Fruit fly (Drosophila melanogaster): ENCODE data around the gene Srr.

Srr gene

DNA sequence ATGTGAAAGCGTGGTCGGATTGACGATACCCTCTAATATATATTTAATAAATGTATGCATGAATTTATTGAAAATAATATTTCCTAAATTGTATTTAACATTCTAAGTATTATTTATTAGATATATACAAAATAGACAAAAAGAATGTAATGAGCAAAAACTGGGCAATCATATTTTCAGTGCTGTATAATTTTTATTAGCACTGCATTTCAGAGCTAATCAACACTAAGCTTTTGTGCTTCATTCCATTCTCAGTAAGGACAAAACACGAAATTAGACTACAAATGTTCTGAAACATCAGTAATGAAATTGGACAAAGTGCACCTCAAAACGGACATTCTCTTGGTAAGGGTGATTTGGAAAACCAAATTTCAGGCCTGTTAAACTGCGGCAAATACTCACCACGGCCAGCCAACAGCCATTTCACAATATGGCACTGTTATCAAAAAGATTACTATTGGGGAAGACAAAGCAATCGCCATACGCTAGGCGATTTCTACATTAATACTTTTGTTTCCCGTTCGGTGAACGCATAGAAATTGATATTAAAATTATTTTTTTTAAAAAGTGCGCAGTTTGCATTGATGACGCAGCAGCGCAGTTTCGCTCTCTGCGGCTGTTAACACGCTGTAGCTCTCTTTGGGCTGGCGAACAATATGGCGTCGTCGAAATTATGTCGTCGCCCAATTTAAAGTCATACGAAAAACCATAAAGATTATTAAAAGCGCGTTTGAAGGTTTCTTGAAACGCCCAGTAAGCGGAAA lies 24.6 kb upstream of the Srr start (continued):
- TF ChIP-seq CG7368 (GFP tag; optimal IDR thresholded peaks at IDR 0.05) (peak; percentile 83), dac (GFP tag; optimal IDR thresholded peaks at IDR 0.05) (peak; percentile 72), CG11294 (GFP tag; IDR thresholded peaks at IDR 0.05) (peak; percentile 72), CG1621 (tag; optimal IDR thresholded peaks at IDR 0.05) (peak; percentile 74), CG15336 (GFP tag; IDR thresholded peaks at IDR 0.05) (peak; percentile 72), CG8119 (GFP tag; IDR thresholded peaks at IDR 0.05) (peak; percentile 79), Eip78C (GFP tag) (peak; percentile 95), Sox14 (GFP tag; optimal IDR thresholded peaks at IDR 0.05) (peak; percentile 78), Ets21C (GFP tag; optimal IDR thresholded peaks at IDR 0.05) (peak; percentile 68), CG6854 (GFP tag; optimal IDR thresholded peaks at IDR 0.05) (peak; percentile 52), CG31627 (GFP tag; optimal IDR thresholded peaks at IDR 0.05) (peak; percentile 77), CG6163 (GFP tag; IDR thresholded peaks at IDR 0.05) (peak; percentile 65; the same call in 2 of the 3 replicates), CG11762 (GFP tag; optimal IDR thresholded peaks at IDR 0.05; ENCODE audit: insufficient read depth) (peak; percentile 83), salr (GFP tag; optimal IDR thresholded peaks at IDR 0.05) (peak; percentile 58 to 89), Hr4 (GFP tag; optimal IDR thresholded peaks at IDR 0.05) (peak; percentile 77), eg (GFP tag; IDR thresholded peaks at IDR 0.05) (peak; percentile 71; the same call in 2 of the 3 replicates), fd59A (GFP tag; optimal IDR thresholded peaks at IDR 0.05) (peak; percentile 75), svp (GFP tag) (peak; percentile 71), topi (GFP tag; optimal IDR thresholded peaks at IDR 0.05) (peak; percentile 72), OdsH (GFP tag; optimal IDR thresholded peaks at IDR 0.05) (peak; percentile 90), Eip75B (GFP tag; optimal IDR thresholded peaks at IDR 0.05) (peak; percentile 73), net (GFP tag; optimal IDR thresholded peaks at IDR 0.05) (peak; percentile 87), CG16779 (tag; optimal IDR thresholded peaks at IDR 0.05) (peak; percentile 83), CG8319 (GFP tag; optimal IDR thresholded peaks at IDR 0.05) (peak; percentile 75), esn (GFP tag; optimal IDR thresholded peaks at IDR 0.05) (peak; percentile 86), fd85E (GFP tag; optimal IDR thresholded peaks at IDR 0.05) (no peak), CG10631 (GFP tag; optimal IDR thresholded peaks at IDR 0.05) (peak; percentile 85)

DNA sequence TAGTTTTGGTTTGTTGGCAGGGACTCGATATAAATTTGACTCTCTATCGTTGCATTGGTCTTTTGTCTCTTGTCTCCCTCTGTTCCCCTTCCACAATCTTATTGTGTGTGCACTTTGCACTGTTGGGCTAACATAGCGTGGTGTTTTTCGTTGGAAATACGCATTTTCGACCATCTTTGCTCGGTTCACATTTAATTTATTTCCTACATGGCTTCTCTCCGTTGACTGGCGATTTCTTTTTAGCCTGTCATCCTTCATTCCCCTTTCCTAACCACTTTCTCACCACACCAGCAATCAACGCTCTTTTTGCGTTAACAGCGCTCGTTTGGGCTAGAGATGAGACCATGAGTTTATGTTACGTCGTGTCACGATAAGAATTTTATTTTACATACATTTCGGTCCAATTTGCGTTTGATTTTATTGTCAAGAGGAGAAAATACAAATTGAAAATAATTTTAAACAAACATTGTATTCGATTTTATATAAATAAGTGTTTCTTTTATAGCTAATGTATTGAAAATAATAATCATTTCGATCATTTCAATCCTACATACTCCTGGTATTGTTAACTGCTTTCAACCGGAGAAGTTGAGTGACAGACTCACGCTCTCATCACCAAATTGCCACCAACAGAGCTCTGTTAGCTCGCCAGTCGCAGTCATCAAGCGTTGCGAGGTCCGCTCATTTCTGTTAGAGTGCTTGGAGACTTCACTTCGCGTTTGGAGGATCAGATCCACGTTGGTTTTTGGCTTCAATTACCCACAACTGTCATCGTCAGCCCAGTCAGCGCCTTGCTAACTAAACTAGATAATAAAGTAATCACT lies 23.8 kb upstream of the Srr start:
- TF ChIP-seq CG11294 (GFP tag; IDR thresholded peaks at IDR 0.05): peak; percentile 8; the same call in 1 of the 2 replicates
- peak; percentile 97 for TF ChIP-seq Eip78C (GFP tag)
- peak; percentile 76 for TF ChIP-seq vri (GFP tag; optimal IDR thresholded peaks at IDR 0.05)
- peak; percentile 80 for TF ChIP-seq Sox14 (GFP tag; optimal IDR thresholded peaks at IDR 0.05)
- TF ChIP-seq CG31627 (GFP tag; optimal IDR thresholded peaks at IDR 0.05): peak; percentile 73
- peak; percentile 56 for TF ChIP-seq fkh (GFP tag; optimal IDR thresholded peaks at IDR 0.05)
- TF ChIP-seq CG9139 (GFP tag; optimal IDR thresholded peaks at IDR 0.05): peak; percentile 55
- TF ChIP-seq acj6 (GFP tag; optimal IDR thresholded peaks at IDR 0.05): peak; percentile 81
- peak; percentile 67 for TF ChIP-seq CG8632 (GFP tag; optimal IDR thresholded peaks at IDR 0.05)
- TF ChIP-seq Hr38 (GFP tag; optimal IDR thresholded peaks at IDR 0.05): no peak
- TF ChIP-seq CG10669 (GFP tag; optimal IDR thresholded peaks at IDR 0.05): peak; percentile 82
- TF ChIP-seq CG34406 (GFP tag; optimal IDR thresholded peaks at IDR 0.05): peak; percentile 81
- peak; percentile 75 for TF ChIP-seq Blimp-1 (GFP tag; optimal IDR thresholded peaks at IDR 0.05)
- TF ChIP-seq CG11902 (GFP tag; optimal IDR thresholded peaks at IDR 0.05): no peak
- TF ChIP-seq dac (GFP tag; optimal IDR thresholded peaks at IDR 0.05): peak; percentile 33
- peak; percentile 60 for TF ChIP-seq eg (GFP tag; IDR thresholded peaks at IDR 0.05)
- peak; percentile 47 for TF ChIP-seq Sox15 (GFP tag; optimal IDR thresholded peaks at IDR 0.05)
- peak; percentile 88 for TF ChIP-seq Sox102F (GFP tag; optimal IDR thresholded peaks at IDR 0.05)
- peak; percentile 88 for TF ChIP-seq Met (GFP tag; optimal IDR thresholded peaks at IDR 0.05)
- peak; percentile 82 for TF ChIP-seq Eip75B (GFP tag; optimal IDR thresholded peaks at IDR 0.05)
- TF ChIP-seq CG32006 (GFP tag; optimal IDR thresholded peaks at IDR 0.05): peak; percentile 85
- TF ChIP-seq lz (GFP tag; optimal IDR thresholded peaks at IDR 0.05): peak; percentile 86
- TF ChIP-seq CG6792 (GFP tag; optimal IDR thresholded peaks at IDR 0.05): peak; percentile 69
- peak; percentile 84 for TF ChIP-seq CG6808 (GFP tag; optimal IDR thresholded peaks at IDR 0.05)
- peak; percentile 73 for TF ChIP-seq CG6276 (GFP tag; optimal IDR thresholded peaks at IDR 0.05)
- peak; percentile 70 for TF ChIP-seq CG4318 (GFP tag; optimal IDR thresholded peaks at IDR 0.05)
- TF ChIP-seq CG16779 (tag; optimal IDR thresholded peaks at IDR 0.05): peak; percentile 45
- TF ChIP-seq Ets21C (GFP tag; optimal IDR thresholded peaks at IDR 0.05): peak; percentile 54
- peak; percentile 68 for TF ChIP-seq spab (GFP tag; optimal IDR thresholded peaks at IDR 0.05)

All from whole organism, prepupa.